Worm (Caenorhabditis elegans) whole organism, dauer: Measurements from ENCODE around the gene spr-2.

Experiments used
- unc-62 ChIP-seq: sonication (generic microtip); optimal IDR thresholded peaks from 2 replicates; lab custom pipeline; 2017; ENCODE audit warnings: missing biosample characterization, missing genetic modification reagents, missing genetic modification characterization

The spr-2 gene

DNA sequence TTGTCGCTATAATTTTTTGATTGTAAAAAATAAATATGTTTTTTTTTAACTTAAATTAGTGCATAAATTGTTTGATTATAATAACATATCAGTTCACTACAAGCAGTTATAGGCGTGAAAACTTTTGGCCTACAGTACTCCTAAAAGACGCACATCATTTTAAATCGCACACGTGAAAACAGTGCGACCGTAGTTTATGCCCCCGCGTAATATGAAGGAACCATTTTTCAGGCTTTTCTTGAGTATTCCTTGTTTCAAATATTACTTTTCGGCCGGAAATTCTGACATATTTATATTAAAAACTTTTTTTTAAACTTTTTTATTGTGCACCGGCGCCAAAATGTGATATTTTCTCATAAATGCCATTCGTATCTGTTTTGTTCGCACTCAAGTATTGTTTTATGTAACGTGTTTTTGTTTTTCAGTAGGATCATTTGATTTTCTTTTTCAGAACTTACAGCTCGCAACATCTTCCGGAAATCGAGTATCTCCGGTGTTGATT lies 2.7 kb upstream of the spr-2 start, which contains the start of gene oma-1:
oma-1 (plus strand) TSS at position 452 of the 502 bp plus-strand sequence.
- no peak for TF ChIP-seq unc-62

DNA sequence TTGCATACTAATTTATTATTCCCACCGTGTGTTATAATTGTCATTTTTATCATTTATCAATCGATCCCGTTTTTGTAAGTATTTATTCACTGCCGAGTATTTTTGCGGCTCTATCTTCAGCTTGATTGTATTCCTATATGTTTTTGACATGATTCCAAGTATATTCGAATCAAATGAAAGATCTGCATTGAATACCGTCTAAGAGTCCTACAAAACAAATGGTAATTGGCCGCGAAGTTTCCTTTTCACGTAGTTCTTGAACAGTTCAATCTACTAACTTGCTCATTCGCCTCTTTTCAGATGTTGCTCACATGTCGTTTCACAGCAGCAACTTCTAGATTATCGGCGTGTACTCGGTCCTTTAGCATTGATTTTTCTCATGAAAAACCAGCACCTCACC lies 1.3 kb downstream of the spr-2 start, which contains the start of gene C27B7.2:
C27B7.2 (plus strand) TSS at position 301 of the 400 bp plus-strand sequence.
- no peak for TF ChIP-seq unc-62

DNA sequence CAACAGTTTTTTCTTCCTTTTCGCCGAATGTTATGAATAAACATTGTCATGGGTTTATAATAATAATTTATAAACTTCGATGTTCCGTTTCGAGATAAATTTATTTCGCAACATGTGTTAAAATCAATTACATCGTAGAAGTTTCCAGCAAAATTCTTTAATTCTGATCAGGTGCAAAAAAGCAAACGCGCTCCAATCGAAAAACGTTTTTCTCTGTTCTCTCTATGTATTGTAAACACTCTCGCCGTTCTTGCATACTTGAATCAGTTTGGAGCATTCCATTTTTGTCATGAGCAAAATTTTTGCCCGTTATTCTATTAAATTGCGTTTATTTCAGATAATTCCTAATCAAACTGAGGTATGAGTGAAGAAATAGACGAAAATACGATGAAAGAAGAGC lies 2.5 kb downstream of the spr-2 start, which contains the start of gene rad-54.L2:
rad-54.L2 (plus strand) TSS at position 332 of the 400 bp plus-strand sequence.
- TF ChIP-seq unc-62, result no peak

DNA sequence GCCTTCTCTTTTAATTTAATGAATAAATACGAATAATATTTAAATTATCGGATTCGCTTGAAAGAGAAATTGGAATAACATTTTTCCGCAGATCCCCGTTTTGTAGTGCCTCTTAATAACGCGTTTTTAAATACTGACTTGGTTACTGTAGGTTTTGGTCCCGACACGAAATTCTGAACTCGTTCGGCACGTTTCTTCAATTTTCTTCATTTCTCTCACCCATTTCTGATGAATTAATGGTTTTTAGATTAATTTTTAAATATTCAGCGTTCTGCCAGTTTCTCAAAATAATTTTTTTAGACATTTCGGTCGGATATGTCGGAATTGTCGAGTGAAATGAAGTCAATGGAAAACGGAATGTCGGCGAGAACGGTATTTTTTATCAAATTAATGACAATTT lies 10.1 kb downstream of the spr-2 start, which contains the start of gene C27B7.5:
C27B7.5 (plus strand) TSS at position 301 of the 400 bp plus-strand sequence.
- no peak for TF ChIP-seq unc-62

DNA sequence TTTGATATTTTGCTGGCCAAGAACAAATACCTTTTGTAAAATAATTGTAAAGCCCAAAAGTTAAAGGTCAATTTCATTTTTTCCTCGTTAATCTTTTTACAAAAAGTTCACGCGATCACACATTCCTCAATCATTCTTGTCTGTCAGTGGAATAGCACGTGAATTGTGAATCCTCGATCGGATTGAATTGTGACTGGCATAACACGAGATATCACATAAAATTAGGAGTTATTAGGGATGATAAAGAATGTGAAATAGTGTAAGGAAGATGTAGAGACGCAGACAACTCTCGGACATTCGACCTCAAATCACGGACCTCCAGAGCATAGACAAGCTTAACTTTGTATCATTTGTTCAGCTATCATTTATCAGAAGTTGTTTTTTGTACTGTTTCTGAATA lies 14.9 kb downstream of the spr-2 start, which contains the start of gene C27B7.6:
C27B7.6 (minus strand) TSS at position 182 of the 400 bp plus-strand sequence.
- TF ChIP-seq unc-62, result no peak

DNA sequence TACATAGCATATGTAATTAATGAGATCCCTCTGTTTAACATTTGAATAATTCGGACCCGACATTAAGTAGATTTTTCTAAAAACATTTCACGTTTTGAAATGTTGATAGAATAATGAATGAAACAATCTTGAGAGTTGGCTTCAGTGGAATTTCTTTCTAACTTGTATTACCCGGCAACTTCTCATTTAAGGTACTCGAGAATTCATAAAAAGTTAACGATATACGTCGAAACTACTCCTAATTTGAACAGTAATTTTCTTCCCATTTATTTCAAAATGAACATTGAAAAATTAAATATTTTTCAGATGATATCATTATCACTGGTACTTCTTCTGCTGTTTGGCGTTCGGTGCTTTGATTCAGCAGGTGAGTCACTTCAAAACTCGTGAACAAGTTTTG lies 15.5 kb downstream of the spr-2 start, which contains the start of gene C27B7.7:
C27B7.7 (plus strand) TSS at position 301 of the 400 bp plus-strand sequence.
- TF ChIP-seq unc-62, result no peak

DNA sequence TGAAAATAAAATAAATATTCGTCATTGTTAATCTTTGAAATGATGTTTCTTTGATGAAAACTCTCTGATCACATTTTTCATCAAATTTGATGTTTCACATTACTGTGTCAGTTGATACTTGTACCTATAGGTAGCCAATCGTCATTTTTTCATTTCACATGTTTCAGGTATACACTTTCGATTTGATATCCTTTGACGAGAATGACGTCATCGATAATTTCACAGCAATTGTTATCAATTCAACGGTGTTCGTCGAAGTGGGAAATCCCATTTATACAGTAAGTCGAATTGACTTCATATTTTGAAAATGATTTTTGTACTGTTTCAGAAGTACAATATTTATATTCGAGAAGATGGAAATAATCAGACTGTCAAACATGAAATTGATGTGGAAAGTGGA lies 22.9 kb downstream of the spr-2 start:
- no peak for TF ChIP-seq unc-62

DNA sequence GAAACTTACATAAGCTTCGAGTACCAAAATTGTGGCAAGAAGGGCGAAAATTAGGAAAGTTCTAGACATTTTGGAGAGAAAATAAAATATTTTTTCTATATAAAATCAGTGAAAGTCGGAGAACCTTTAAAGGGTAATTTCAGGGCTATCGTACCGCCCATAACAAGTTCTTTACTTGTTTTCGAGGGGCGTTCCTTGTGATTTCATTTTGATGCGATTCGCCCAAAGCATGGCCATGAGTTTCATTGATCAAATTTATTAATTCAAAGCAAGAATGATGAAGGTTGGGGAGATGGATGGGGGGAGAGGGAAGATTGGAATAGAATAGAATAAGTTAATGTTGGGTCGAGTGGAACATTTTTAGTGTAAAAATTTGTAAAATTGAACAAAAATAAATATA lies 24.7 kb downstream of the spr-2 start, which contains the start of gene C27B7.9:
C27B7.9 (minus strand) TSS at position 101 of the 400 bp plus-strand sequence.
- TF ChIP-seq unc-62, result no peak

DNA sequence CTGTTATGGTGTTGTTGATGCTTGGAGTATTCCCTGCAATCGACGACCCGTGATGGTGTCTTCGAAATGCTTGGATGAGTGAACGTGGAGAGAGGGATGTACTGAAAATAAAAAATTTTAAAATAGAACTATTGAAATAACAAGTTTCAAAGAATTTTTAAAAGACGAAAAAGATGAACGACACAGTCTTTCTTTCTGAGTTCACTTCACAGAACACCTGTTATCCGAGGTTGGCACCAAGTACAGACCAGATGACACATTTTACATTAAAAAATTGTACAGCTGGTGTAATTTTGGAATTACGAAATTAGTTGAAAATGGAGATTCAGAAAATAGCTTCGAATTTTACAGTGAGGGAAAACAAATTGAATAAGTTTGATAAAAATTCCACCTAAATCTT lies 27.5 kb downstream of the spr-2 start, which contains the start of gene rap-1:
rap-1 (minus strand) TSS at position 101 of the 400 bp plus-strand sequence.
- TF ChIP-seq unc-62, result no peak

DNA sequence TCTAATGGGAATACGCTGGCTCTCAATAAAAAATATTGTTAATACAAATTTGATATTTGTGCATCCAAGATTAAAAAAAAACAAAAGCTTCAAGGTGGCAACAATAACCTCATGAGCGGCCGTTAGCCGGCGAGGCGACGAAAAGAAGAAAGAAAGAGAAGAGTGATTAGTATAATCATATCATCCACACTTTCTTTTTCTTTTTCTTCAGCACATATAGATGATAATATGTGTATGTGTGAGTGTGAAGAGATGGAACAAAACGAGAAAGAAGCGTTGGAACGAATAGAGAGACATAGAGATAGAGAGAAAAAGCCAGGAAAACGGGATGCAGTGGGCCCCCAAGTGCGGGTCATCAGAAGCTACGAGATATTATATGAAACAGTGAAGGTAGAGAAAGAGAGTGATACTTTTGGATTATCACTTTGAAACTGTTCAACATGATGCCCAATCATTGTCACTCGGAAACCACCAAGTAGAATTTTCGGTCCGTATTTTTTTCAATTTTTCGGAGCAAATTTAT lies 29.1 kb downstream of the spr-2 start:
- no peak for TF ChIP-seq unc-62

DNA sequence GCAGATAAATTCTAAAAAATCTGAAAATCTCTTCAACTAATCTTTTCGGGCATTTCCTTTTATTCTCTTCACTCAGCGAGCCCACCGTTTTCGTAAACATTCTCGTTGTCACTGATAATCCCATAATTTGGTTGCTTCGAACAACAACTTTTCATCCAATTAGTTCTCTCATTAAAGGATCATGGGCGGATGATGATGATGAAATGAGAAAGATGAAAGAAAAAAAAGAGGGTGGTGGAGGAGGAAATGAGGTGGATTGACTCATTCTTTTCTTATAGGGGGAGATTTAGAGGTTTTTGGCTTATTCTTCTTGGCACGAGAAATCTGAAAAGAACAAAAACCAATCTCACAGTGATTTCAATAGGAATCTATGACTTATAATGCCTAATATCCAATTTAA lies 29.9 kb downstream of the spr-2 start:
- no peak for TF ChIP-seq unc-62

DNA sequence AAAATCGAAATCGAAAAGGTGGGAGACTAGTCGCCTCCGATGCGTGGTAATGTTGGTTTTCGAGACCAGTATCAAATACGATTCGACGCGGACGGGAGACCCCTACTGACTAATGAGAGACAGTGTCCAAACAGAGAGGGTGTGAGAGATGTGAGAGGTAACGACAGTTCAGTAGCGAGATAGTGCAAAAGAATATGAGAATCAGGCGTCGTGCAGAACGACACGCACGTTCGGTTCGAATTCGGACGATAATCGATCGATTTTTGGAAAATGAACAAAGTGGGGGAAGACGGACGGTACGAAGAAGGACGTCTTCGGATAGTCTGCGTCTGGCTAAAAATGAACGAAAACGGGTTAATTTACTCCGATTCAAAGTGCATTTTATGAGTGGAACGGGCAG lies 30.7 kb downstream of the spr-2 start, which contains the start of gene D1046.16:
D1046.16 (plus strand) TSS at position 195 of the 400 bp plus-strand sequence.
- TF ChIP-seq unc-62, result no peak

DNA sequence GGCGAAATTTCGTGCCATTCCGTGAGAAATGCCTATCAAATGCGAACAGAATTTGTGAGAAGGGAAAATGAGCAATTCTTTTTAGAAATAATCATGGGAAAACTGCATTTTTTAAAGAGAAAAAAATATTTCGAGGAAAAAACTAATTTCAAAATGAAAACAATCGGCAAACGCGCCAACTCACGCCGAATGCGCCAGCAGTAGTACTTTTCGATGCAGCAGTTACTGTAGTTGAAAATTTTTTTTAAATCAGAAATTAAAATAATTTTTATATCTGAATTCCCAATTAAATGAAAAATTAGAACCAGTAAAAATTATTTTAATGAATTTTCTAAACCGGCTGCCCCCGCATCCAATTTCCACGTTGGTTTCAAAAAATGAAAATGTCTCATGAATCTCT lies 32.1 kb downstream of the spr-2 start:
- no peak for TF ChIP-seq unc-62

DNA sequence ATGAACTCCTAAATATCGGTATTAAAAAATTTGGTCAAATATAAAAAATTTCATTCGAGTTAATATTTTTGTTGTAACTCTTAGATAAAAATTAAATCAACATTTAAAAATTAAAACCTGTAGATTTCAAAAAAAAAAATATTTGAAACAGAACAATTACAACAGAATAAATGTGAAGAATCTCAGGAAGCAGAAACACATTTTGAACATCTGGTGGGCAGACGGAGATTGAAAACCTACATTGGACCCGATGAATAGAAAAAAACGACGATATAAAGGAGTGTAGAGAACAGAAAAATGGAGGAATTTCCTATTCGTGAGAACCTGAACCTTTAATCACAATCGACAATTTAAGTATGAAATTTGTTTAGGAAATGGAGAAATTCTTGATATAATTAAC lies 32.9 kb downstream of the spr-2 start:
- TF ChIP-seq unc-62, result no peak

DNA sequence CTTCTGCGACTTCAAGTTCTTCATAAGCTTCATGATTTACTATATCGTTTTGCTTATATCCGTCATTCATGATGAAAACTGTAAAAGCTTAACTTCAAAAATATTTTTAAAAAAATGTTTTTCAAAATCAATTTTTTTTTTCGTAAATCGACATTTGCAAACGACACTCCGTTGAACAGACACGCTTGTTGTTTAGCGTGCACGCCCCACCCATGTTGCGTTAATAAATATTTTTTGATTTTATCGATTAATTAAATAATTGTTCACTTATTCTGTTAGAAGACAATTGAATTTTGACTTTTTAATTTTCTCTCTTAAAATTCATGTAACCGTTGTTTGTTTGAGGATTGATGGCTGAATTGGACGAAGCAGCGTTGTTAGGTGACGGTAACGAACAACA lies 34.7 kb downstream of the spr-2 start, which contains the start of the genes D1046.2 and cfim-2:
D1046.2 (minus strand) TSS at position 78 of the 400 bp plus-strand sequence.
cfim-2 (plus strand) TSS at position 335 of the 400 bp plus-strand sequence.
- no peak for TF ChIP-seq unc-62

DNA sequence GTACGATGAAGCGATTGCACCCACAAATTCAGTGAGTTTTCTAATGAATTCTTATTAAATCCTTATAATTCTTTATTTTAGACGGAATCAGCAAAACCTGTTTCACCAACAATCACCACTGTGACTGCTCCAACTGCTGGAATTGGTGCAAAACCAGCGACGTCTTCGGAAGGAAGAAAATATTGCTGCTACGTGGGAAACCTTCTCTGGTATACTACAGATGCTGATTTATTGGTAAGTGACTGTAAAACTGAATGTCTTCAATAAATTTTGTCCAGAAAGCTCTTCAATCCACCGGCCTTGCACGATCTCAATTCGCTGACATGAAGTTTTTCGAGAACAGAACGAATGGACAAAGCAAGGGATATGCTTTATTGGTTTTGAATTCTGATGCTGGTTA lies 35.2 kb downstream of the spr-2 start:
- no peak for TF ChIP-seq unc-62

DNA sequence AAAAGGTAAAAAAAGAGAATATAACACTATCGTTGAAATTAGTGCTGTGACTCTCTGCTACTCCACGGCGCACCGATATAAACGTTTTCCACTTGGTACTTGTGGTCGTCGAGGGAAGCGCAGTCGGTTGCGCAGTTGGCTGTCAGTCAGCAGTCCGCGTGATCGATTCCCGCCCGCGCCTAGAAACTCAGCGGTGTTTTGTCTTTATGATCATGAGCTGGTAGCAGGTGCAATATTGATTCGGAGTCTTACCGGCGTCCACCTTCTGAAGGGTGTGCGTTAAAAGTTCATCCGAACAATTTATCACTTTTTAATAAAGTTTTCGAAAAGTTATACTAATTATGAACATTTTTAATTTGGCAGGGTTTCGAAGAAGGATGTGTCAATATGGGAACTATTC lies 35.8 kb downstream of the spr-2 start:
- no peak for TF ChIP-seq unc-62

DNA sequence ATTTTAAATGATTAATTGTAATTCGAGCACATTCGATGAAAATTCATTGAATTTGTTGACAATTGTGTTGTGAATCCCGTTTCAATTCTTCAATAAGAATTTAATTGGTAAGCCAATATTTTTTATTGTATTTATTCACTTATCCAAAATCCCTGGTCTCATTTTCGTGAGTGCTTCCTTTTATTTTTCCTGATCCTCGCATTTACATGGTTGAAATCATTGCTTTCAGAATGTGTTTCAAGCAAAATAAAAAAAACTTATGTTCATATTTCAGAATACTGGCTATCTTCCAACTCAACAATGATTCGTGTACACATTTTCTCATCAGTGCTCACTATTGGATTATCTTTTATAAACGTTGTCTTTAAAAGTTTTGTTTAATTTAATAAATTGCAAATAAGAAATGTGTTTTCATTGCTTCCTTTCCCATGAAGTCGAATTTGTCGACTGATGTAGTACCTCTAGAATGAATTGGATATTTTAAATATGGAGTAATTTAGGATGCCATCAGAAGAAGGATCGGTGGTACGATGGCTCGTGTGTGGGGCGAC lies 38.8 kb downstream of the spr-2 start, which contains the start of the genes D1046.18 and slc-25A26:
D1046.18 (plus strand) TSS at position 301 of the 551 bp plus-strand sequence.
slc-25A26 (plus strand) TSS at position 501 of the 551 bp plus-strand sequence.
- TF ChIP-seq unc-62, result no peak
